Worm (Caenorhabditis elegans) whole organism, midembryonic: Measurements from ENCODE around the gene ZK593.3.

Experiments used
- T22C8.4 ChIP-seq: fragments of 200-800 bp; sonication (Bioruptor generic); IDR thresholded peaks from 2 replicates; pipeline ENCODE4 v1.3.6; 2022; ENCODE audit warnings: missing genetic modification characterization, missing compliant biosample characterization
- cog-1 ChIP-seq: sonication (generic microtip); optimal IDR thresholded peaks from 2 replicates; lab custom pipeline; 2016; ENCODE audit warnings: missing genetic modification characterization, missing compliant biosample characterization
- flt-1 ChIP-seq: fragments of 200-800 bp; sonication (Bioruptor generic); IDR thresholded peaks from 2 replicates; pipeline ENCODE4 v1.3.6; 2022; ENCODE audit warnings: missing genetic modification characterization, missing compliant biosample characterization
- klf-2 ChIP-seq: fragments of 200-800 bp; sonication (Bioruptor generic); conservative IDR thresholded peaks from 2 replicates; pipeline ENCODE4 v1.3.6; 2022; ENCODE audit warnings: missing genetic modification reagents, missing genetic modification characterization, missing compliant biosample characterization
- med-1 ChIP-seq: sonication (generic microtip); optimal IDR thresholded peaks from 2 replicates; lab custom pipeline; 2017; ENCODE audit warnings: missing genetic modification characterization, mild to moderate bottlenecking, missing compliant biosample characterization, antibody characterized with exemption, missing genetic modification reagents; ENCODE audit not compliant: insufficient read depth
- ref-1 ChIP-seq: fragments of 200-800 bp; sonication (Bioruptor generic); conservative IDR thresholded peaks from 2 replicates; pipeline ENCODE4 v1.3.6; 2022; ENCODE audit warnings: missing genetic modification reagents, missing genetic modification characterization, missing compliant biosample characterization
- tab-1 ChIP-seq: fragments of 200-800 bp; sonication (Bioruptor generic); IDR thresholded peaks from 2 replicates; pipeline ENCODE4 v1.3.6; 2022; ENCODE audit warnings: missing genetic modification characterization, missing compliant biosample characterization
- ztf-23 ChIP-seq: fragments of 200-800 bp; sonication (Bioruptor generic); IDR thresholded peaks from 2 replicates; pipeline ENCODE4 v1.3.6; 2022; ENCODE audit warnings: missing genetic modification reagents, missing genetic modification characterization, missing compliant biosample characterization
- ztf-29 ChIP-seq: fragments of 200-800 bp; sonication (Bioruptor generic); IDR thresholded peaks from 2 replicates; pipeline ENCODE4 v1.3.6; 2022; ENCODE audit warnings: missing genetic modification reagents, missing genetic modification characterization, missing compliant biosample characterization

ZK593.3 gene

DNA sequence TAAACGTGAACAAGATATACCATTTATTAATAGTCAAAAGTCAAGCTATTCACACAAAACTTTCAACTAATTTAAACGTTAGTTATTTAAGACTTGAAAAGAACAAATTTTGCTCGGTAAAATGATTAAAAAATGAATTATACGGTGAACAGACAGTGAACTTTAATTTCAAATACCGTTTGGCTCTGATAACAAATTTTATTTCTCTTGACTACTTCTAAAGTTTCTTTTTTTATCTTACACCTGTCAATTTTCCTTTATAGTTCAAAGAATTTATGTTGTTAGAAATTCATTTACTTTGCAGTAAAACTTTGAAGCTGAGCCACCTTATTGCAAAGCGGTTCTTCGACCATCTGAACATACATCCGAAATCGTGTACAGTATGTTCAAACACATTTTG lies at the start of gene ZK593.3:
TSS of gene ZK593.3 (plus strand) at position 301 of the 400 bp plus-strand sequence.
- TF ChIP-seq flt-1, result no peak
- TF ChIP-seq cog-1, result no peak
- no peak for TF ChIP-seq tab-1
- no peak for TF ChIP-seq ztf-29
- TF ChIP-seq ztf-23 (GFP tag; lab: Robert Waterston, UW), result no peak
- no peak for TF ChIP-seq med-1 (GFP tag; lab: Kevin White, UChicago)
- no peak for TF ChIP-seq klf-2
- no peak for TF ChIP-seq T22C8.4
- no peak for TF ChIP-seq ref-1 (GFP tag; lab: Robert Waterston, UW)

DNA sequence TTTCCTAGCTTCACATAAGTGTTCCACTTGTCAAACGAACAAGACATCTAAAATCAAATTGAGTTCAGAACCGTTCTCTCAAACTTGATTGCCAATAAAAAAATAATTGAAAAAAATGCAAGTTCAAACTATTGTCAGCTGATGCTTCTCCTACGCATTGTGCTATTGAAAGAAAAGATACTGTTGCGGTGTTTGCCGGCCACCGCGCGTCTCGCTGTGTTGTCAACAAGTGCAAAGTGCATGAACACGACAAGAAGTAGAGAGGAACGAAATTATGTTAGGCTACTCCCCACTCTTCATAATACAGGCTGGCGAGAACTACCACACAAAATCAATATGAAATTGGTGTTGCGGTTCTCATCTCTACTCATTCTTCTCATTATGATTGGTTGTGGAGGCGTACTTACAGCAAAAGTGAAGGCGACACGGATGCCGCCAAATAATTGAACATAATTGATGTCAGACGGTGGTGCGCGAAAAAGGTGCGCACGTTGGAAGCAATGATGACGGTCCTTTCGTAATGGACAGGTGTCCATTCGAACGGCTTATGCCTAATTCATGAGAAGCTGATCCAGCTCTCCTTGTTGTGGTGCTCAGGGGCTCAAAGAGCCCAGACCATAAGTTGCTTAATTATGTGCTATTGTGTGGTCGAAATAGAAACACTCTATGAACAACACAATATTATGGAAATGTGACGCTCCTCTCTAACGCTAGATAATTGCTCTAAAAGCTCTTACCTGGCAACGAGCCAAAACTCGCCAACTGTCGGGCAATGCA lies 47.9 kb upstream of the ZK593.3 start:
- TF ChIP-seq klf-2, result no peak
- peak; percentile 67; the same call in 1 of the 2 replicates for TF ChIP-seq ztf-29
- 0 out of 2 replicates have a peak, but pooled peaks have one; percentile 4 for TF ChIP-seq tab-1
- no peak for TF ChIP-seq med-1 (GFP tag; lab: Kevin White, UChicago)
- TF ChIP-seq flt-1, result no peak
- TF ChIP-seq T22C8.4, result no peak
- TF ChIP-seq cog-1, result no peak
- TF ChIP-seq ref-1 (GFP tag; lab: Robert Waterston, UW), result no peak
- TF ChIP-seq ztf-23 (GFP tag; lab: Robert Waterston, UW), result no peak

DNA sequence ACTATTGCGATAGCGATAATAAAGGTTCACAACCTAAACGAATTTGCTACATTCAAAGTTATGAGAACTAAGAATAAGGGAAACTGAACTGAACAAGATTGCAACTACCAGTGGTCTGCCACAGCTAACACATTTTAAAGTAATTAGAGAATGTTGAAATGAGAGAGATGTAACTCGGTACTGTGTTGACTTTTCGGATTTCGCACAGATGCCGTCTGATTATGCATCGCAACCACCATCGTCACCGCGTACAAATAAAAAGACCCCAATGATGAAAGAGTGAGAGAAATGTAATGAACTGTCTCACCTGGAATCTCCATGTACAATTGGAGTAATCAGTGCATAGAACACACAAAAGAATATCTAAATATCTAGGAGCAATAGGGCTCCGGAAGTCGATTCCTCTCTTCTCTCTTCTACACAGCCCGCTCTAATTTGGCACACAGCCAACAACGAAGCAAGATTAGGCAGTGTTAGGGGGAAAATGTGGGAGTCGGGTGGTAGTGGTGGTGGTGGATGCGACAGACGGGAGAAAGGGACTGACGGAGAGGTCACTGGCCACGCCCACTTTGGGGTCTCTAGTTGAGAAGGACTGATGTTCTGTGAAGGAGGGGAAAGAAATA lies 46.7 kb upstream of the ZK593.3 start, which contains the start of gene F13E9.11:
TSS of gene F13E9.11 (minus strand) at position 507 of the 623 bp plus-strand sequence.
- TF ChIP-seq med-1 (GFP tag; lab: Kevin White, UChicago) (no peak), tab-1 (peak; percentile 51; the same call in 1 of the 2 replicates), flt-1 (0 out of 2 replicates have a peak, but pooled peaks have one; percentile 50), cog-1 (no peak), ref-1 (GFP tag; lab: Robert Waterston, UW) (no peak), T22C8.4 (no peak; the same call in 1 of the 2 replicates), klf-2 (no peak), ztf-29 (no peak), ztf-23 (GFP tag; lab: Robert Waterston, UW) (peak; percentile 18; the same call in 1 of the 2 replicates)

DNA sequence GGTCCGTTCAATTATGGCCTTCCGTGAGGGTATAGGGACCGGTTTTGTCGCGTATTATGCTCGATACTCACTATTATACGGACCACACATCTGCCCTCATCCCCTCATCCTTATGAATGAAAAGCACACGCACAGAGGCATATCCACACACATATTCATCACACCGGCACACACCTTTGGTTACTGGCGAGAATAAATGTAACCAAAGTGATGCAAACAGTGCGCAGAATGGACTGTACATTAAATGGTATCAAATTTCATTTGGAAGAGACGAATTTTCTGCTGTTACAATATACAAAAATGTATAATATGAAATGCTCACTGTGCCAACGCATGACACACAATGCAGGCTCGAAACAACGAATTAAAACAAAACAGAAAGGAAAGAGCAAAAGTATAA lies 45.8 kb upstream of the ZK593.3 start:
- TF ChIP-seq ztf-23 (GFP tag; lab: Robert Waterston, UW) (no peak), cog-1 (no peak), tab-1 (0 out of 2 replicates have a peak, but pooled peaks have one; percentile 65), flt-1 (no peak), ztf-29 (no peak), T22C8.4 (no peak), klf-2 (no peak), ref-1 (GFP tag; lab: Robert Waterston, UW) (no peak), med-1 (GFP tag; lab: Kevin White, UChicago) (no peak)

DNA sequence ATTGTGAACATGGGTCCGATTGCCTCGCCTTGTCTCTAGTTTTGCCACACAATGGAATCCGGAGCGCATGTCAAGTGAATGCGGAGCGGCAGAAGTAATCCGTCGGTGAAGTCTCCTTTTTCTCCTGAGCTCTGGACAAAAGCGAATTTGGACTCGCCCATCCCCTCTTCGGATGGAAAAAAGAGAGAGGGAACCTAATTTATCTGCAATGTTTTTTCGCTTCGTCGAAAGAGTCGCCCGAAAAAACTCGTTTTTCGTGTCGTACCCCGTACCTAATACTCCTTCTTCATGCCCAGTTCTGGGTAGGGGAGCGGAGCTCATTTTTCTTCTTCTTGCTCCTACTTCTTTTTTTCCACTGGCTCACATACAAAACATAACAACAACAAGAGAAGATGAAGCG lies 45.3 kb upstream of the ZK593.3 start:
- TF ChIP-seq ztf-23 (GFP tag; lab: Robert Waterston, UW) (no peak), flt-1 (0 out of 2 replicates have a peak, but pooled peaks have one; percentile 4)

DNA sequence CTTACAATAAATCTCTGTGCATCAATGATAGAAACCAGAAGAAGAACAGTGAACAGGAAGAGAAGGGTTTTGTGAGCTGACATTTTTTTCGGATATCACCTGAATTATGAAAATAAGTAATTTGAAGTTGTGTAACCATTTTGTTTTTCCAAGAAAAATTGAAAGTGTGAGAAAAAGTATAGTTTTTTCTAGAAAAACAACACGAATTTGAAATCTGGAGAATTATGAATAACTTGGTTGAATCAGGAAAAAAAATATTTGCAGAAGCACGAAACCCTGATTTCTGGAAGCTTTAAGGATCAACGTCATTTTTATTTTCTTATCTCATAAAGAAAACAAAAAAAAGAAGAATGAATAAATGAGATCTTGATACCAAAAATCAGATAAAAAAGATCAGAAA lies 41.0 kb upstream of the ZK593.3 start, which contains the start of gene F13E9.12:
TSS of gene F13E9.12 (minus strand) at position 101 of the 400 bp plus-strand sequence.
- TF ChIP-seq ztf-23 (GFP tag; lab: Robert Waterston, UW) (no peak), klf-2 (no peak), T22C8.4 (no peak), ref-1 (GFP tag; lab: Robert Waterston, UW) (no peak), med-1 (GFP tag; lab: Kevin White, UChicago) (no peak), cog-1 (no peak), ztf-29 (no peak), tab-1 (no peak), flt-1 (no peak)

DNA sequence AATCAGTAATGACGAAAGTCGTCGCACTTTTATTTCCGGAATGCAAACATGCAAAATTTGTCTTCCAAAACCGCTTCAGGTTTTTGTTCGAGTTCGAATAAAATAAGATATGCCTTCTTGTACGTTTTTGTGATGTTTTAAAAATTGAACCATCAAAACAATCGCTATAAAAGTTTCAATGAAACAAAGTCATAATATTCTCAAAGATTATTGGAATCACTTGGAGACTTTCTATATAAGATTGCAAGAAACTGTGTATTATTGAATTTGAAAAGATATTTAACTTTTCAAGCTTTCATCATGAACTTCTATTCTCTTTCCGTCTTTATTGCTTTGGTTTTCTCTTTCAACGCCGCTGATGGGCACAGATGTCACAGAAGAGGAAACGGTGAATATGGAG lies 38.6 kb upstream of the ZK593.3 start, which contains the start of gene fipr-14:
TSS of gene fipr-14 (plus strand) at position 301 of the 400 bp plus-strand sequence.
- TF ChIP-seq med-1 (GFP tag; lab: Kevin White, UChicago), result no peak
- no peak for TF ChIP-seq cog-1
- TF ChIP-seq tab-1, result no peak
- no peak for TF ChIP-seq flt-1
- no peak for TF ChIP-seq ztf-29
- TF ChIP-seq ztf-23 (GFP tag; lab: Robert Waterston, UW), result no peak
- TF ChIP-seq T22C8.4, result no peak
- no peak for TF ChIP-seq klf-2
- no peak for TF ChIP-seq ref-1 (GFP tag; lab: Robert Waterston, UW)

DNA sequence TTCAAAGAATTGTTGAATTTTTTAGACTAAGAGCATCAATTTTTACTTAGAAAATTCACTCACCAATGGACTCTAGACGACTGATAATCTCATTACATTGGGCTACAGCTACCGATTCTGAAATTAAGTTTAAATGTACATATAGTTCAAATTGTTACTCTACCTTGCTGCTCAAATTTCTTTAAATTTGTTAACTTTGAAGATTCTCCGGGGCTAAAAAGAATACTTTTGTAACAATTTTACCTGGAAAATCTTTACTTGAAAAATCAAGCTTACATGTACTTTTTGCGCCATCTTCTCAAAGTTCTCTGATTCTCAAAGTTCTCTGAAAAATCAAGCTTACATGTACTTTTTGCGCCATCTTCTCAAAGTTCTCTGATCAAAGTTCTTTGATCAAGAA lies 35.9 kb upstream of the ZK593.3 start, which contains the start of gene sdz-13:
TSS of gene sdz-13 (minus strand) at position 101 of the 400 bp plus-strand sequence.
- no peak for TF ChIP-seq klf-2
- TF ChIP-seq tab-1, result no peak
- no peak for TF ChIP-seq ztf-23 (GFP tag; lab: Robert Waterston, UW)
- TF ChIP-seq flt-1, result no peak
- no peak for TF ChIP-seq T22C8.4
- TF ChIP-seq ztf-29, result no peak
- no peak for TF ChIP-seq cog-1
- no peak for TF ChIP-seq ref-1 (GFP tag; lab: Robert Waterston, UW)
- TF ChIP-seq med-1 (GFP tag; lab: Kevin White, UChicago), result no peak

DNA sequence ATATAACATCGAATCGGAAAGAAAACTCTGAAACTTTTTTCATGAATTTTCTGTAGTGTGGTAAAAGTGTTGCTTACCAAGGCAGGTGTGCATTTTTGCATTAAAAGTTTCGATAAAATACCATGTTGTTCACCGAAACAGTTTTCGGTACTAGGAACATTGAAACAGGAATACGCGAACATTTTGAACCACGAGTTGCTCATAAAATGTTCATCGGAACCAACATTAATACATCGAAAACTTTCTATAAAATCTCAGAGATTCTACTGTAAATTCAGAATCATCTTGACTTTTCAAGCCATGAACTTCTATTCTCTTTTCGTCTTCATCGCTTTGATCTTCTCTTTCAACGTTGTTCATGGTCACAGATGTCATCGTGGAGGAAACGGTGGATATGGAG lies 35.2 kb upstream of the ZK593.3 start, which contains the start of gene fipr-15:
TSS of gene fipr-15 (plus strand) at position 301 of the 400 bp plus-strand sequence.
- TF ChIP-seq ztf-29, result no peak
- no peak for TF ChIP-seq T22C8.4
- TF ChIP-seq flt-1, result no peak
- no peak for TF ChIP-seq cog-1
- no peak for TF ChIP-seq ztf-23 (GFP tag; lab: Robert Waterston, UW)
- TF ChIP-seq tab-1, result no peak
- TF ChIP-seq med-1 (GFP tag; lab: Kevin White, UChicago), result no peak
- TF ChIP-seq klf-2, result no peak
- no peak for TF ChIP-seq ref-1 (GFP tag; lab: Robert Waterston, UW)

DNA sequence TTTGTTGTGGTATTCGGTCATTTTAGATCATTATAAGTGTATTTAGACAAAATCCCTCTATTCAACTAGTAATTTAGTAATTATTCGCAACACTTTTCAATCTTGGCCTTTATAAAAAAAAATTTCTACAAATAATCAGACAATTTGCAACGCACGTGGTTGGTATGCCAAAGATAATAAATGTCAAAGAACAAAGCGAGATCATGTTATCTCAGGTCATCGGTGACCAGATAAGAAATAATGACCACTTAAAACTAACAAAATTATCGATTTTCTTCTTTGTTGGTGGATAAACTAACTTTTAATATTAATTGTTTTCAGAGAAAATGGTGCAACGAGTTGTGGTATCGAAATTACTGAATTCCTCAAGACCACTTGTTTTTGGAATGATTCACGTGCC lies 34.3 kb upstream of the ZK593.3 start, which contains the start of gene F13E9.13:
TSS of gene F13E9.13 (plus strand) at position 317 of the 400 bp plus-strand sequence.
- TF ChIP-seq T22C8.4 (no peak), ztf-23 (GFP tag; lab: Robert Waterston, UW) (no peak), tab-1 (no peak), ref-1 (GFP tag; lab: Robert Waterston, UW) (no peak)
